Fruit fly (Drosophila melanogaster) whole organism, wandering third instar larva: Measurements from ENCODE around the gene Atg8b.
A peak's percentile ranks its signal among the peaks of the same experiment; 100 is the strongest.

Experiments used
- CG32264 ChIP-seq: fragments of 200-800 bp; sonication (Bioruptor generic); optimal IDR thresholded peaks from 2 replicates; lab custom pipeline; 2016; ENCODE audit warnings: missing biosample characterization, missing genetic modification characterization
- CrebA ChIP-seq: fragments of 200-800 bp; sonication (Bioruptor generic); optimal IDR thresholded peaks from 2 replicates; lab custom pipeline; 2016; ENCODE audit warnings: missing biosample characterization, mild to moderate bottlenecking, missing genetic modification characterization, borderline replicate concordance
- Dif ChIP-seq: fragments of 200-275, 200-300 bp; sonication (Bioruptor generic); optimal IDR thresholded peaks from 2 replicates; lab custom pipeline; 2018; ENCODE audit warnings: missing biosample characterization, missing genetic modification characterization; ENCODE audit not compliant: partially characterized antibody
- Mio ChIP-seq: sonication (Bioruptor generic); optimal IDR thresholded peaks from 2 replicates; lab custom pipeline; 2016; ENCODE audit warnings: missing biosample characterization, missing genetic modification characterization
- OdsH ChIP-seq: fragments of 200-800 bp; sonication (Bioruptor generic); optimal IDR thresholded peaks from 2 replicates; lab custom pipeline; 2016; ENCODE audit warnings: missing biosample characterization, mild to moderate bottlenecking, missing genetic modification characterization
- Rel ChIP-seq, 2 experiments: fragments of 200-800 bp; sonication (Bioruptor generic) in 1 of 2; optimal IDR thresholded peaks; 2 replicates in 1 of 2; 3 replicates in 1 of 2; lab custom pipeline; 2016 to 2019; ENCODE audit warnings: mild to moderate bottlenecking in 2 of 2, missing biosample characterization in 2 of 2, missing genetic modification characterization in 2 of 2, moderate library complexity in 1 of 2
- br ChIP-seq: fragments of 200-800 bp; sonication (Bioruptor generic); optimal IDR thresholded peaks from 2 replicates; lab custom pipeline; 2016; ENCODE audit warnings: missing biosample characterization, missing genetic modification characterization
- foxo ChIP-seq, 2 experiments: fragments of 200-800 bp; sonication (Bioruptor generic); optimal IDR thresholded peaks; 2 replicates in 1 of 2; 3 replicates in 1 of 2; lab custom pipeline; 2016 to 2017; ENCODE audit warnings: missing biosample characterization in 2 of 2, missing genetic modification characterization in 2 of 2
- jim ChIP-seq: fragments of 175-275, 200-325 bp; sonication (Bioruptor generic); optimal IDR thresholded peaks from 2 replicates; lab custom pipeline; 2016; ENCODE audit warnings: missing biosample characterization, mild to moderate bottlenecking, missing genetic modification characterization
- lola ChIP-seq: fragments of >200 bp; optimal IDR thresholded peaks from 2 replicates; lab custom pipeline; 2017; ENCODE audit warnings: missing biosample characterization, missing genetic modification characterization
- psq ChIP-seq: fragments of 200-800 bp; sonication (Bioruptor generic); optimal IDR thresholded peaks from 3 replicates; lab custom pipeline; 2017; ENCODE audit warnings: missing biosample characterization, mild to moderate bottlenecking, missing genetic modification characterization, moderate library complexity
- rgr ChIP-seq: fragments of 200-800 bp; sonication (Bioruptor generic); optimal IDR thresholded peaks from 3 replicates; lab custom pipeline; 2016; ENCODE audit warnings: missing biosample characterization, mild to moderate bottlenecking, missing genetic modification characterization

Gene Atg8b

dm6 chr3R:17679368-17679997, 45.4 kb downstream of the Atg8b start (continued):
- TF ChIP-seq foxo (GFP tag; optimal IDR thresholded peaks at IDR 0.05; lab: Kevin White, UChicago), result peak; percentile 33 to 93
- TF ChIP-seq lola (GFP tag; lab: Kevin White, UChicago), result no peak
- TF ChIP-seq Mio (GFP tag; lab: Kevin White, UChicago), result peak; percentile 8
- peak; percentile 86 for TF ChIP-seq rgr (GFP tag; lab: Kevin White, UChicago)
- no peak for TF ChIP-seq Dif (GFP tag; lab: Kevin White, UChicago)
- peak; percentile 87 for TF ChIP-seq psq (GFP tag; lab: Kevin White, UChicago)
- peak; percentile 48 for TF ChIP-seq CG32264 (GFP tag; lab: Kevin White, UChicago)
- peak; percentile 89 for TF ChIP-seq OdsH
- TF ChIP-seq CrebA (GFP tag; lab: Kevin White, UChicago), result no peak
- TF ChIP-seq jim (GFP tag; lab: Kevin White, UChicago), result no peak

- no peak for TF ChIP-seq br
- TF ChIP-seq Rel (GFP tag; optimal IDR thresholded peaks at IDR 0.05; lab: Kevin White, UChicago), result no peak
- peak; percentile 96 for TF ChIP-seq Rel (tag; optimal IDR thresholded peaks at IDR 0.05; lab: Kevin White, UChicago)
- TF ChIP-seq, all 38 proteins: peak for 1
Observed at dm6 chr3R:17678138-17678873, 46.6 kb downstream of the Atg8b start.
